Fruit fly (Drosophila melanogaster) whole organism, wandering third instar larva: ENCODE data around the gene CG13725.

Experiments used
- Abd-B ChIP-seq: fragments of >200 bp; optimal IDR thresholded peaks from 2 replicates; lab custom pipeline; 2017; ENCODE audit warnings: missing biosample characterization, missing genetic modification characterization
- CG32264 ChIP-seq: fragments of 200-800 bp; sonication (Bioruptor generic); optimal IDR thresholded peaks from 2 replicates; lab custom pipeline; 2016; ENCODE audit warnings: missing biosample characterization, missing genetic modification characterization
- CG9705 ChIP-seq: fragments of 200-800 bp; sonication (Bioruptor generic); optimal IDR thresholded peaks from 2 replicates; lab custom pipeline; 2018; ENCODE audit warnings: missing biosample characterization, mild to moderate bottlenecking, missing genetic modification characterization
- Dfd ChIP-seq: fragments of >200 bp; optimal IDR thresholded peaks from 2 replicates; lab custom pipeline; 2017; ENCODE audit warnings: missing biosample characterization, missing genetic modification characterization
- Dif ChIP-seq: fragments of 200-275, 200-300 bp; sonication (Bioruptor generic); optimal IDR thresholded peaks from 2 replicates; lab custom pipeline; 2018; ENCODE audit warnings: missing biosample characterization, missing genetic modification characterization; ENCODE audit not compliant: partially characterized antibody
- GATAd ChIP-seq: sonication (Bioruptor generic); optimal IDR thresholded peaks from 2 replicates; lab custom pipeline; 2016; ENCODE audit warnings: missing biosample characterization, missing genetic modification characterization
- HLH106 ChIP-seq: fragments of 200-800 bp; optimal IDR thresholded peaks from 3 replicates; lab custom pipeline; 2019; ENCODE audit warnings: missing biosample characterization, mild to moderate bottlenecking, missing genetic modification characterization, moderate library complexity
- Hnf4 ChIP-seq: fragments of 200-800 bp; sonication (Bioruptor generic); optimal IDR thresholded peaks from 2 replicates; lab custom pipeline; 2016; ENCODE audit warnings: missing biosample characterization, mild to moderate bottlenecking, missing genetic modification characterization
- Hr78 ChIP-seq: fragments of >200 bp; optimal IDR thresholded peaks from 2 replicates; lab custom pipeline; 2017; ENCODE audit warnings: missing biosample characterization, missing genetic modification characterization
- Hr83 ChIP-seq: fragments of 200-300 bp; sonication (Bioruptor generic); optimal IDR thresholded peaks from 2 replicates; lab custom pipeline; 2016; ENCODE audit warnings: missing biosample characterization, mild to moderate bottlenecking, missing genetic modification characterization, moderate library complexity; ENCODE audit not compliant: poor library complexity, severe bottlenecking
- Jra ChIP-seq: sonication (Bioruptor generic); optimal IDR thresholded peaks from 2 replicates; lab custom pipeline; 2016; ENCODE audit warnings: missing biosample characterization, missing genetic modification characterization
- Mio ChIP-seq: sonication (Bioruptor generic); optimal IDR thresholded peaks from 2 replicates; lab custom pipeline; 2016; ENCODE audit warnings: missing biosample characterization, missing genetic modification characterization
- Myc ChIP-seq: fragments of >200 bp; optimal IDR thresholded peaks from 2 replicates; lab custom pipeline; 2017
- N ChIP-seq: fragments of >200 bp; optimal IDR thresholded peaks from 2 replicates; lab custom pipeline; 2018; ENCODE audit warnings: missing biosample characterization, missing external identifiers, missing genetic modification characterization
- OdsH ChIP-seq: fragments of 200-800 bp; sonication (Bioruptor generic); optimal IDR thresholded peaks from 2 replicates; lab custom pipeline; 2016; ENCODE audit warnings: missing biosample characterization, mild to moderate bottlenecking, missing genetic modification characterization
- Rel ChIP-seq, 2 experiments: fragments of 200-800 bp; sonication (Bioruptor generic) in 1 of 2; optimal IDR thresholded peaks; 2 replicates in 1 of 2; 3 replicates in 1 of 2; lab custom pipeline; 2016 to 2019; ENCODE audit warnings: mild to moderate bottlenecking in 2 of 2, missing biosample characterization in 2 of 2, missing genetic modification characterization in 2 of 2, moderate library complexity in 1 of 2
- Sp1 ChIP-seq: fragments of 200-800 bp; sonication (Bioruptor generic); optimal IDR thresholded peaks from 3 replicates; lab custom pipeline; 2019; ENCODE audit warnings: missing biosample characterization, mild to moderate bottlenecking, missing genetic modification characterization, moderate library complexity
- Vsx2 ChIP-seq: fragments of 200-300, 225-300 bp; sonication (Bioruptor generic); optimal IDR thresholded peaks from 2 replicates; lab custom pipeline; 2018; ENCODE audit warnings: missing biosample characterization, missing genetic modification characterization; ENCODE audit not compliant: partially characterized antibody
- br ChIP-seq: fragments of 200-800 bp; sonication (Bioruptor generic); optimal IDR thresholded peaks from 2 replicates; lab custom pipeline; 2016; ENCODE audit warnings: missing biosample characterization, missing genetic modification characterization
- brk ChIP-seq: fragments of 200-800 bp; sonication (Bioruptor generic); optimal IDR thresholded peaks from 2 replicates; lab custom pipeline; 2016; ENCODE audit warnings: missing biosample characterization, mild to moderate bottlenecking, missing genetic modification characterization
- dl ChIP-seq, 2 experiments: fragments of 175-275, 200-275 bp in 1 of 2; fragments of 200-275 bp in 1 of 2; sonication (Bioruptor generic); optimal IDR thresholded peaks; lab custom pipeline; 2018; ENCODE audit warnings: mild to moderate bottlenecking in 2 of 2, missing biosample characterization in 2 of 2, missing genetic modification characterization in 2 of 2, moderate library complexity in 2 of 2; ENCODE audit not compliant: partially characterized antibody in 2 of 2, insufficient read depth in 1 of 2
- ey ChIP-seq: fragments of 200-800 bp; sonication (Bioruptor generic); optimal IDR thresholded peaks from 2 replicates; lab custom pipeline; 2016; ENCODE audit warnings: missing biosample characterization, missing genetic modification characterization
- foxo ChIP-seq, 2 experiments: fragments of 200-800 bp; sonication (Bioruptor generic); optimal IDR thresholded peaks; 2 replicates in 1 of 2; 3 replicates in 1 of 2; lab custom pipeline; 2016 to 2017; ENCODE audit warnings: missing biosample characterization in 2 of 2, missing genetic modification characterization in 2 of 2
- fru ChIP-seq: fragments of 200-800 bp; sonication (Bioruptor generic); optimal IDR thresholded peaks from 3 replicates; lab custom pipeline; 2016; ENCODE audit warnings: missing biosample characterization, mild to moderate bottlenecking, missing genetic modification characterization
- h ChIP-seq: fragments of 200-800 bp; sonication (Bioruptor generic); optimal IDR thresholded peaks from 3 replicates; lab custom pipeline; 2016; ENCODE audit warnings: missing biosample characterization, mild to moderate bottlenecking, missing genetic modification characterization
- jim ChIP-seq: fragments of 175-275, 200-325 bp; sonication (Bioruptor generic); optimal IDR thresholded peaks from 2 replicates; lab custom pipeline; 2016; ENCODE audit warnings: missing biosample characterization, mild to moderate bottlenecking, missing genetic modification characterization
- lola ChIP-seq: fragments of >200 bp; optimal IDR thresholded peaks from 2 replicates; lab custom pipeline; 2017; ENCODE audit warnings: missing biosample characterization, missing genetic modification characterization
- pan ChIP-seq: fragments of >200 bp; optimal IDR thresholded peaks from 2 replicates; lab custom pipeline; 2017
- psq ChIP-seq: fragments of 200-800 bp; sonication (Bioruptor generic); optimal IDR thresholded peaks from 3 replicates; lab custom pipeline; 2017; ENCODE audit warnings: missing biosample characterization, mild to moderate bottlenecking, missing genetic modification characterization, moderate library complexity
- sv ChIP-seq: fragments of 200-800 bp; sonication (Bioruptor generic); optimal IDR thresholded peaks from 3 replicates; lab custom pipeline; 2016; ENCODE audit warnings: missing biosample characterization, missing genetic modification characterization
- tai ChIP-seq: sonication (Bioruptor generic); optimal IDR thresholded peaks from 2 replicates; lab custom pipeline; 2016; ENCODE audit warnings: missing biosample characterization, missing genetic modification characterization
- usp ChIP-seq: fragments of >200 bp; optimal IDR thresholded peaks from 2 replicates; lab custom pipeline; 2017; ENCODE audit warnings: missing biosample characterization, missing genetic modification characterization

Gene CG13725

DNA sequence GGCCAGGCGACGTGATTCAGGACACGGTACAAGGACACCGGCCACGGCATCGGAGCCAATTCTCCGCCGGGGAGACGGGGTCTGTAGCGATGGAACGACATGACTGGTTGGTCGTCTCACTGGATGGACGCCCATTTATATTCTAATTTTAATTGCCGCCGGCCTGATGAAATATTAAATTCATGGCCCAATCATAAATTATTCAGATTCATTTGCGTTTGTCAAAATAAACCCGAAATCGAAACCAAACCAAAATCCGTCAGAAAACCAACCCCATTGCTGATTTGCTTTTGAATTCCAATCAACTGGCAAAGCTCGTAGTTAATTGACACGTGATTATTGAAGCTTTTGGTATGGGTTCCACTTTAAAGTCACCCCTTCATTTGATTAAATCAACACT is 3.8 kb upstream of the CG13725 start, which contains the start of gene Or74a:
Or74a (minus strand) TSS at position 101 of the 400 bp plus-strand sequence.
- TF ChIP-seq ey (GFP tag; lab: Kevin White, UChicago), result no peak
- no peak for TF ChIP-seq br (GFP tag; lab: Kevin White, UChicago)
- no peak for TF ChIP-seq brk (GFP tag; lab: Kevin White, UChicago)
- TF ChIP-seq GATAd (GFP tag; lab: Kevin White, UChicago), result no peak
- no peak for TF ChIP-seq usp
- no peak for TF ChIP-seq Vsx2 (GFP tag; lab: Kevin White, UChicago)
- TF ChIP-seq dl (GFP tag; optimal IDR thresholded peaks at IDR 0.05; lab: Kevin White, UChicago; ENCODE audit: insufficient read depth in 1 of 2, partially characterized antibody in 2 of 2), result no peak
- TF ChIP-seq N (GFP tag; lab: Kevin White, UChicago), result no peak

DNA sequence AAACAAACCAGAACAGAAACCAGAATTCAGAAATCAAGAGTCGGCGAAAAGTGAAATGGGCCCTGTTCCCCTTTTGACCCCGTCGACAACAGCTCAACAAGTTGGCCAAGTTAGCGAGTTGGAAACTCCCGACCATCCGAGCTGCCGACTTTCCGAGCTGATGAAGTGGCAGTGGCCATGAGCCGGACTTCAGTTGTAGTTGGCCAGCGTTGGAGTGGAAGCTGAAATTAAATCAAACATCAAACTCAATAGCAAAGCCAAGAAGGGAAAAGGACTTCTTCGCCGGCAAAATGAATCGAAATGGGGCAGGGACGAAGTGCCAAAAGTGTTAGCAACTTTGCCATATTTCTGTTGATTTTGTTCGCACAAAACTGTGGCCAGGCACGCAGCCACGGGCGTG is 2.8 kb downstream of the CG13725 start, which contains the start of gene CG13724:
CG13724 (plus strand) TSS at position 301 of the 400 bp plus-strand sequence.
- TF ChIP-seq Jra (GFP tag; lab: Kevin White, UChicago), result no peak
- TF ChIP-seq, all 38 proteins: peak for 0

DNA sequence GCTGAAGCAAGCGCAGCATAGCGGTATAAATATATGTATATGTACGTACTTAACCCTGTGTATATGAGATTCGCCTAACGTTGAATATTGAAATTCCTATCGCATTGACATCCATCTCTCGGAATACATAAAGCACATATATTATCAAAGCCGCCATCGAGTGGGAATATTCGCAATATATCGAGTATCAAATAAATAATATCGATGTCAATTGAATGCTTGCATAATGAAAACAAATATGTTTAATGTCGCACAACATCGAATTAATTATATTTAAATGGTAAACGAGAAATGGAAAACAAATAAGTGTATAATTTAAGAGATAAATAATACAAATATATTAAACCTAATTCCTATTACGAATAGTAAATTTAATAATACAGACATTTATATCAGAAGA is 4.6 kb downstream of the CG13725 start, which contains the start of gene ND-24L:
ND-24L (minus strand) TSS at position 101 of the 400 bp plus-strand sequence.
- TF ChIP-seq GATAd (GFP tag; lab: Kevin White, UChicago), result no peak
- no peak for TF ChIP-seq Jra (GFP tag; lab: Kevin White, UChicago)
- no peak for TF ChIP-seq Sp1 (GFP tag; lab: Kevin White, UChicago)
- no peak for TF ChIP-seq OdsH (GFP tag; lab: Kevin White, UChicago)
- no peak for TF ChIP-seq sv (GFP tag; lab: Kevin White, UChicago)
- TF ChIP-seq psq, result no peak
- no peak for TF ChIP-seq Mio (GFP tag; lab: Kevin White, UChicago)
- no peak for TF ChIP-seq foxo (GFP tag; optimal IDR thresholded peaks at IDR 0.05; lab: Kevin White, UChicago)
- TF ChIP-seq usp, result no peak
- TF ChIP-seq dl (GFP tag; optimal IDR thresholded peaks at IDR 0.05; lab: Kevin White, UChicago; ENCODE audit: insufficient read depth in 1 of 2, partially characterized antibody in 2 of 2), result no peak
- TF ChIP-seq brk (GFP tag; lab: Kevin White, UChicago), result no peak
- no peak for TF ChIP-seq Dif
- TF ChIP-seq Myc, result no peak
- TF ChIP-seq Vsx2 (GFP tag; lab: Kevin White, UChicago), result no peak
- no peak for TF ChIP-seq jim (GFP tag; lab: Kevin White, UChicago)
- TF ChIP-seq CG32264 (GFP tag; lab: Kevin White, UChicago), result no peak

DNA sequence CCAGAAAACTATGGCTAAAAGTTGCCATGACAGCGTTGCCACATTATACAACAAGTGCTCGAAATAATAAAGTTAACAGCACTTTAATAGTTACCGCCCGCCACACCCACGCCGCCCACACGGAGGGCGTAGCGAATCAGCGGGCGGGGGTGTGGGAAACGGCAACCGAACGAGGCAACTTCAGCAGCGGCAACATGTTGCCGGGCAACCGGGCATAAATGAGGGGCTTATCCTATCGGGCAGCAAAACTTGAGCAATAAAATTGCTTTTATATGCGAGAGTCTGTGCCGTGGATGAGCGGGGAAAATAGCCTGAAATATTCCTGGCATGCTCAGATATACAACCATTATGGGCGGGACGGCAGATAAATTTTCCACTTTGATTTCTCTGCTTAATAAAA is 9.1 kb downstream of the CG13725 start:
- TF ChIP-seq fru (no peak), Jra (GFP tag; lab: Kevin White, UChicago) (no peak), tai (no peak), Sp1 (GFP tag; lab: Kevin White, UChicago) (no peak), CG9705 (GFP tag; lab: Kevin White, UChicago) (no peak), Abd-B (GFP tag; lab: Kevin White, UChicago) (no peak), dl (GFP tag; optimal IDR thresholded peaks at IDR 0.05; lab: Kevin White, UChicago; ENCODE audit: insufficient read depth in 1 of 2, partially characterized antibody in 2 of 2) (no peak), GATAd (GFP tag; lab: Kevin White, UChicago) (no peak), br (GFP tag; lab: Kevin White, UChicago) (no peak), Rel (GFP tag; optimal IDR thresholded peaks at IDR 0.05; lab: Kevin White, UChicago) (no peak), Rel (tag; optimal IDR thresholded peaks at IDR 0.05; lab: Kevin White, UChicago) (no peak), sv (GFP tag; lab: Kevin White, UChicago) (no peak), h (GFP tag; lab: Kevin White, UChicago) (no peak), jim (GFP tag; lab: Kevin White, UChicago) (no peak), Mio (GFP tag; lab: Kevin White, UChicago) (no peak)

DNA sequence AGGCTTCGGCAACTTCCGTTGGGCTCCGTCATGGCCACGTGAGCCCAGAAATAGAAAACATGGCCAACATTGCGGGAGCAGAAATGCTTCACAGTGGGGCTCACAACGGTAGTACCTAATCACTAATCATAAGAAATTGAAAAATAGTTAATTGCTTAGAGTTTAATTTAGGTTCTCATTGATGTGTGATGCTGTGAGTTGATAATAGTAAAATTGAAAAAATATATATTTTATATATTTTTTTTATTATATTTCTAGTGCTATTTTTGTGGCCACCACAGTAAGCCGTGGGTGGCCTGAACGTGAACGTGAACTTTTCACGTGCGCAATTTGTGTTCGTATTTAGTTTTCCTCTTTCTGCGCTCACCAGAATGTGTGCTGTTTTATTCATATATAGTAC is 14.8 kb downstream of the CG13725 start:
- TF ChIP-seq Myc, result no peak
- TF ChIP-seq pan, result no peak
- no peak for TF ChIP-seq Mio (GFP tag; lab: Kevin White, UChicago)
- no peak for TF ChIP-seq tai
- TF ChIP-seq sv (GFP tag; lab: Kevin White, UChicago), result no peak
- no peak for TF ChIP-seq Hr78 (GFP tag; lab: Kevin White, UChicago)
- no peak for TF ChIP-seq dl (GFP tag; optimal IDR thresholded peaks at IDR 0.05; lab: Kevin White, UChicago; ENCODE audit: insufficient read depth in 1 of 2, partially characterized antibody in 2 of 2)
- no peak for TF ChIP-seq OdsH (GFP tag; lab: Kevin White, UChicago)

DNA sequence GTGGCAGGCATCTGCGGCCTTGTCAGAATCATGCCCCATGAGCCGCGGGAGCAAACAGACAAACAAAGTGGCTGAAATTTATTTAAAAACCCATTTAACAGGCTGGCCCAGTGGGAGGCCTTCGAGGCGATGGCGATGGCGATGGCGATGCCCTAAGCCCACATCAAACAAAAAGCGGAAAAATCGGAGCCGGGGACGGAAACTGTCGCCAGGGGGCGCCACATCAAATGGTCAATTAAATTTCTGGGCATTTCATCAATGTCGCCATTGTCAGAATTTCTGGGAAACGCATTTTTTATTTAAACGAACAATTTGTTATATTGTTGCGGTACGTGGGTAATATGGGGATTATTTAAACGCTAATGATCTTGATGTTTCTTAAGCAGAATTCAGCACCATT is 33.1 kb downstream of the CG13725 start:
- no peak for TF ChIP-seq pan
- TF ChIP-seq h (GFP tag; lab: Kevin White, UChicago), result no peak
- no peak for TF ChIP-seq tai
- TF ChIP-seq Sp1 (GFP tag; lab: Kevin White, UChicago), result no peak
- no peak for TF ChIP-seq Dfd (GFP tag; lab: Kevin White, UChicago)
- TF ChIP-seq lola, result no peak
- no peak for TF ChIP-seq GATAd (GFP tag; lab: Kevin White, UChicago)
- no peak for TF ChIP-seq dl (GFP tag; optimal IDR thresholded peaks at IDR 0.05; lab: Kevin White, UChicago; ENCODE audit: insufficient read depth in 1 of 2, partially characterized antibody in 2 of 2)
- TF ChIP-seq Hr83, result no peak
- no peak for TF ChIP-seq HLH106 (tag; lab: Kevin White, UChicago)
- TF ChIP-seq Hnf4 (GFP tag; lab: Kevin White, UChicago), result no peak
- TF ChIP-seq N (GFP tag; lab: Kevin White, UChicago), result no peak
- TF ChIP-seq Abd-B (GFP tag; lab: Kevin White, UChicago), result no peak
- no peak for TF ChIP-seq Mio (GFP tag; lab: Kevin White, UChicago)
- no peak for TF ChIP-seq Dif
- no peak for TF ChIP-seq Vsx2 (GFP tag; lab: Kevin White, UChicago)
